Worm (Caenorhabditis elegans): ENCODE results near the gene Y49F6B.12.

DNA sequence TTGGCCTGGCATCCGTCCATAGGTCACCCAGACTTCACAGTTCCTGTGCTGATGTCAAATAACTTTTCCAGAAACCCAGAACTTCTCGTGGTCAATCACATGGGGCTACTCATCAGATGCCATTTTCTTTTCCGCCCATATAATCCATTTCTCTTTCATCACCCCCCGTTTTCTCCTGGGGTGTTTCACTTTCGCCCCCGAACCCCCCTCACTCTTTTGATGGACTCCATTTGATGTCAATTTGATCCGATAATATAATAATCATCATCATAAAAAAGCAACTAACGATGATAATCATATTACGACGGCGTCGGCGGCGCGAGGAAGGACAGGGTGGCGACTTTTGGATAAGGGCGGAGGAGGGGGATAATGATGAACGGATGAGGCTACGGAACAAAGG lies 33.9 kb downstream of the Y49F6B.12 start:
- no peak for TF ChIP-seq him-1 (tag; optimal IDR thresholded peaks at IDR 0.05)
- TF ChIP-seq W03F9.2 (tag; optimal IDR thresholded peaks at IDR 0.05), result no peak
- no peak for TF ChIP-seq dao-5 (tag; optimal IDR thresholded peaks at IDR 0.05)
